Fruit fly (Drosophila melanogaster): ENCODE data around the gene papi.

DNA sequence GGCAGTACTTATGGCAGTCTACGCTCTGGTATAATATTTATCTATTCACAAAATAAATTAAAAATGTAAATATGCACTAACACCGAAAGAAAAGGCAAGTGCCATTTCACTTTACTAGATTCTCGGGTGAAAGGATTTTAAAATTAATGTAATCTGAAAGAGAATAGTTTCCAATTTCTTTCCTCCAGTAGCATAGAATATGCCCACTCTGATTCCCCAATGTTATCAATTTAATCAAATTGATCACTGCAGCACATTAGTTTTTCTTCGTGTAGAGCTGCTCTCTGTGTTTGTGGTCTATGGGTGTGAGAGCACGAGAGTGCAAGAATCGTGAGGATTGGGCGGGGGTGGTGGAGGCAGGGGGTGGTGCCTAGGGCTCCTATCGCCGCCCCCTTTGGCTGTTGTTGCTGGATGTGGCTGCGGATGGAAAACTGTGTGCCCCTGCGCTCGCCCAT is 19.4 kb upstream of the papi start:
- TF ChIP-seq Dif (GFP tag; optimal IDR thresholded peaks at IDR 0.05; ENCODE audit: partially characterized antibody) (no peak), usp (GFP tag; optimal IDR thresholded peaks at IDR 0.05) (no peak), CG32264 (GFP tag; optimal IDR thresholded peaks at IDR 0.05) (peak; percentile 72), Dfd (GFP tag; optimal IDR thresholded peaks at IDR 0.05) (no peak), brk (GFP tag; optimal IDR thresholded peaks at IDR 0.05) (peak; percentile 47), lola (GFP tag; optimal IDR thresholded peaks at IDR 0.05) (no peak)
